Fruit fly (Drosophila melanogaster): ENCODE data around the gene amd.

amd gene

dm6 chr2L:19109625-19110204, at the start of gene amd:
Gene amd (plus strand): TSS chr2L:19110154.
- TF ChIP-seq CG8119 (GFP tag; IDR thresholded peaks at IDR 0.05) = no peak
- TF ChIP-seq Ets96B (tag; optimal IDR thresholded peaks at IDR 0.05) = no peak
- no peak for TF ChIP-seq achi (GFP tag; optimal IDR thresholded peaks at IDR 0.05)
- TF ChIP-seq Hr39 (GFP tag; optimal IDR thresholded peaks at IDR 0.05) = no peak
- TF ChIP-seq salr (GFP tag; optimal IDR thresholded peaks at IDR 0.05) = no peak
- no peak for TF ChIP-seq CG7368 (GFP tag; optimal IDR thresholded peaks at IDR 0.05)
- no peak for TF ChIP-seq CG10631 (GFP tag; optimal IDR thresholded peaks at IDR 0.05)
- no peak for TF ChIP-seq CG11762 (GFP tag; optimal IDR thresholded peaks at IDR 0.05; ENCODE audit: insufficient read depth)
- no peak for TF ChIP-seq CG6276 (GFP tag; optimal IDR thresholded peaks at IDR 0.05)
- TF ChIP-seq svp (GFP tag) = no peak
- no peak for TF ChIP-seq CG15336 (GFP tag; IDR thresholded peaks at IDR 0.05)
- TF ChIP-seq Sox14 (GFP tag; optimal IDR thresholded peaks at IDR 0.05) = no peak
- no peak for TF ChIP-seq spab (GFP tag; optimal IDR thresholded peaks at IDR 0.05)
- no peak for TF ChIP-seq Eip78C (GFP tag)
- no peak for TF ChIP-seq CG1621 (tag; optimal IDR thresholded peaks at IDR 0.05)

- TF ChIP-seq svp (GFP tag) (no peak), CG7368 (GFP tag; optimal IDR thresholded peaks at IDR 0.05) (no peak), CG6792 (GFP tag; optimal IDR thresholded peaks at IDR 0.05) (no peak), CG6808 (GFP tag; optimal IDR thresholded peaks at IDR 0.05) (no peak), Sox102F (GFP tag; optimal IDR thresholded peaks at IDR 0.05) (no peak), fd59A (GFP tag; optimal IDR thresholded peaks at IDR 0.05) (no peak), lz (GFP tag; optimal IDR thresholded peaks at IDR 0.05) (no peak), salr (GFP tag; optimal IDR thresholded peaks at IDR 0.05) (no peak), CG6276 (GFP tag; optimal IDR thresholded peaks at IDR 0.05) (no peak), CG6163 (GFP tag; IDR thresholded peaks at IDR 0.05) (no peak), Hr39 (GFP tag; optimal IDR thresholded peaks at IDR 0.05) (no peak), CG3919 (GFP tag; optimal IDR thresholded peaks at IDR 0.05) (no peak), Lpt (GFP tag; optimal IDR thresholded peaks at IDR 0.05) (no peak), ss (GFP tag; optimal IDR thresholded peaks at IDR 0.05) (no peak), CG9139 (GFP tag; optimal IDR thresholded peaks at IDR 0.05) (no peak), Eip78C (GFP tag) (no peak)
Measured at dm6 chr2L:19063090-19063692, 46.8 kb upstream of the amd start, which contains the start of gene Dus4. Gene Dus4 (plus strand): TSS chr2L:19063295.

- no peak for TF ChIP-seq lz (GFP tag; optimal IDR thresholded peaks at IDR 0.05)
Measured at dm6 chr2L:19064706-19065105, 45.2 kb upstream of the amd start, which contains the start of gene CG17343. Gene CG17343 (plus strand): TSS chr2L:19064929.

dm6 chr2L:19068393-19068792, 41.6 kb upstream of the amd start:
- no peak for TF ChIP-seq pdm3 (GFP tag; optimal IDR thresholded peaks at IDR 0.05)
- no peak for TF ChIP-seq Sox15 (GFP tag; optimal IDR thresholded peaks at IDR 0.05)
- no peak for TF ChIP-seq CG11762 (GFP tag; optimal IDR thresholded peaks at IDR 0.05; ENCODE audit: insufficient read depth)
- no peak for TF ChIP-seq Lpt (GFP tag; optimal IDR thresholded peaks at IDR 0.05)
- no peak for TF ChIP-seq dac (GFP tag; optimal IDR thresholded peaks at IDR 0.05)
- no peak for TF ChIP-seq Sox14 (GFP tag; optimal IDR thresholded peaks at IDR 0.05)
- TF ChIP-seq topi (GFP tag; optimal IDR thresholded peaks at IDR 0.05) = no peak
- no peak for TF ChIP-seq CG3032 (tag; optimal IDR thresholded peaks at IDR 0.05)
- TF ChIP-seq salr (GFP tag; optimal IDR thresholded peaks at IDR 0.05) = no peak
- TF ChIP-seq CG34406 (GFP tag; optimal IDR thresholded peaks at IDR 0.05) = no peak
- TF ChIP-seq Hr4 (GFP tag; optimal IDR thresholded peaks at IDR 0.05) = no peak
- no peak for TF ChIP-seq CG10669 (GFP tag; optimal IDR thresholded peaks at IDR 0.05)
- TF ChIP-seq fd85E (GFP tag; optimal IDR thresholded peaks at IDR 0.05) = no peak
- TF ChIP-seq OdsH (GFP tag; optimal IDR thresholded peaks at IDR 0.05) = no peak
